Worm (Caenorhabditis elegans) whole organism, L1 larva: ENCODE data around the gene F10E7.11.
A peak's percentile ranks its signal among the peaks of the same experiment; 100 is the strongest.

Experiments
- C04F5.9 ChIP-seq: sonication (generic microtip); optimal IDR thresholded peaks from 2 replicates; lab custom pipeline; 2016; ENCODE audit warnings: missing genetic modification characterization, missing compliant biosample characterization
- C16A3.4 ChIP-seq: fragments of 150-350 bp; optimal IDR thresholded peaks from 2 replicates; lab custom pipeline; 2014; ENCODE audit warnings: missing biosample characterization, missing genetic modification characterization
- C34B4.2 ChIP-seq: sonication (generic microtip); optimal IDR thresholded peaks from 2 replicates; lab custom pipeline; 2017; ENCODE audit warnings: mild to moderate bottlenecking, missing genetic modification characterization, missing compliant biosample characterization
- F16B12.6 ChIP-seq: fragments of 150-350 bp; optimal IDR thresholded peaks from 2 replicates; lab custom pipeline; 2014; ENCODE audit warnings: missing biosample characterization, missing genetic modification characterization
- aly-2 ChIP-seq: fragments of 150-350 bp; optimal IDR thresholded peaks from 2 replicates; lab custom pipeline; 2014; ENCODE audit warnings: missing biosample characterization, missing genetic modification characterization
- blmp-1 ChIP-seq: fragments of 150-350 bp; optimal IDR thresholded peaks from 2 replicates; lab custom pipeline; 2014; ENCODE audit warnings: missing biosample characterization, missing genetic modification characterization
- ceh-63 ChIP-seq: fragments of 200-800 bp; sonication (Bioruptor generic); optimal IDR thresholded peaks from 2 replicates; lab custom pipeline; 2018; ENCODE audit warnings: mild to moderate bottlenecking, missing genetic modification characterization, missing compliant biosample characterization
- ceh-8 ChIP-seq: fragments of 200-800 bp; sonication (Bioruptor generic); optimal IDR thresholded peaks from 2 replicates; lab custom pipeline; 2018; ENCODE audit warnings: mild to moderate bottlenecking, missing genetic modification characterization, moderate library complexity, missing compliant biosample characterization
- ceh-82 ChIP-seq, 3 experiments: fragments of 150-350 bp in 1 of 3; sonication (generic microtip) in 2 of 3; optimal IDR thresholded peaks; 2 replicates each; lab custom pipeline; 2014 to 2017; ENCODE audit warnings: missing biosample characterization in 3 of 3, missing genetic modification characterization in 3 of 3
- ces-1 ChIP-seq: fragments of 150-350 bp; optimal IDR thresholded peaks from 2 replicates; lab custom pipeline; 2014; ENCODE audit warnings: missing biosample characterization, missing genetic modification reagents, missing genetic modification characterization
- dpl-1 ChIP-seq, 3 experiments: fragments of 150-350 bp in 2 of 3; sonication (generic microtip) in 1 of 3; optimal IDR thresholded peaks; 2 replicates each; lab custom pipeline; 2014 to 2017; ENCODE audit warnings: missing biosample characterization in 3 of 3, missing genetic modification characterization in 3 of 3, missing genetic modification reagents in 3 of 3
- dsc-1 ChIP-seq: sonication (generic microtip); optimal IDR thresholded peaks from 2 replicates; lab custom pipeline; 2016; ENCODE audit warnings: mild to moderate bottlenecking, missing genetic modification characterization, missing compliant biosample characterization
- efl-1 ChIP-seq, 4 experiments: fragments of 150-350 bp; optimal IDR thresholded peaks in 3 of 4; peaks in 1 of 4; 1 replicate in 1 of 4; 2 replicates in 3 of 4; lab custom pipeline; 2014; ENCODE audit warnings: missing biosample characterization in 2 of 4, missing genetic modification characterization in 2 of 4, missing genetic modification reagents in 2 of 4
- efl-3 ChIP-seq: fragments of 200-800 bp; sonication (Bioruptor generic); optimal IDR thresholded peaks from 2 replicates; lab custom pipeline; 2018; ENCODE audit warnings: mild to moderate bottlenecking, missing genetic modification characterization, missing compliant biosample characterization
- egl-27 ChIP-seq, 2 experiments: fragments of 150-350 bp in 1 of 2; sonication (generic microtip); optimal IDR thresholded peaks; 3 replicates each; lab custom pipeline; 2017 to 2018; ENCODE audit warnings: missing biosample characterization in 2 of 2, missing genetic modification characterization in 2 of 2, missing genetic modification reagents in 2 of 2
- elt-3 ChIP-seq, 6 experiments: fragments of 150-350 bp in 1 of 6; sonication (generic microtip); optimal IDR thresholded peaks; 2 replicates each; lab custom pipeline; 2017 to 2018; ENCODE audit warnings: missing biosample characterization in 6 of 6, missing genetic modification characterization in 6 of 6, inconsistent platforms in 1 of 6
- fkh-8 ChIP-seq: sonication (generic microtip); optimal IDR thresholded peaks from 2 replicates; lab custom pipeline; 2016; ENCODE audit warnings: mild to moderate bottlenecking, missing genetic modification characterization, missing compliant biosample characterization
- fos-1 ChIP-seq: fragments of 150-350 bp; optimal IDR thresholded peaks from 2 replicates; lab custom pipeline; 2014; ENCODE audit warnings: missing biosample characterization, missing genetic modification characterization
- grh-1 ChIP-seq: fragments of 200-800 bp; sonication (Bioruptor generic); IDR thresholded peaks from 2 replicates; pipeline ENCODE4 v1.3.6; 2022; ENCODE audit warnings: missing genetic modification reagents, missing genetic modification characterization, missing compliant biosample characterization
- hlh-17 ChIP-seq: fragments of 200-800 bp; sonication (Bioruptor generic); optimal IDR thresholded peaks from 2 replicates; lab custom pipeline; 2018; ENCODE audit warnings: missing genetic modification characterization, mild to moderate bottlenecking, missing compliant biosample characterization, moderate library complexity, borderline replicate concordance
- hpl-2 ChIP-seq: fragments of 150-350 bp; optimal IDR thresholded peaks from 2 replicates; lab custom pipeline; 2014; ENCODE audit warnings: missing biosample characterization, missing genetic modification reagents, missing genetic modification characterization
- isw-1 ChIP-seq: fragments of 200-800 bp; sonication (Bioruptor generic); IDR thresholded peaks from 2 replicates; pipeline ENCODE4 v1.3.6; 2022; ENCODE audit warnings: missing genetic modification characterization, missing compliant biosample characterization
- jun-1 ChIP-seq: fragments of 150-350 bp; optimal IDR thresholded peaks from 2 replicates; lab custom pipeline; 2014; ENCODE audit warnings: missing biosample characterization, missing genetic modification reagents, missing genetic modification characterization
- lin-14 ChIP-seq: fragments of 200-800 bp; sonication (Bioruptor generic); optimal IDR thresholded peaks from 2 replicates; lab custom pipeline; 2018; ENCODE audit warnings: mild to moderate bottlenecking, missing genetic modification characterization, moderate library complexity, missing compliant biosample characterization
- lin-15B ChIP-seq: fragments of 150-350 bp; sonication (generic microtip); optimal IDR thresholded peaks from 3 replicates; lab custom pipeline; 2014; ENCODE audit warnings: missing biosample characterization, missing genetic modification characterization
- lin-35 ChIP-seq, 2 experiments: fragments of 150-350 bp; optimal IDR thresholded peaks; 2 replicates each; lab custom pipeline; 2014; ENCODE audit warnings: missing biosample characterization in 2 of 2, missing genetic modification characterization in 2 of 2, missing genetic modification reagents in 2 of 2
- lsy-2 ChIP-seq, 2 experiments: fragments of 150-350 bp; optimal IDR thresholded peaks; 2 replicates each; lab custom pipeline; 2014; ENCODE audit warnings: missing biosample characterization in 2 of 2, missing genetic modification characterization in 2 of 2
- mab-9 ChIP-seq: fragments of 200-800 bp; sonication (Bioruptor generic); IDR thresholded peaks from 2 replicates; pipeline ENCODE4 v1.3.6; 2022; ENCODE audit warnings: missing genetic modification reagents, missing genetic modification characterization, missing compliant biosample characterization
- mdl-1 ChIP-seq, 2 experiments: fragments of 150-350 bp; optimal IDR thresholded peaks; 2 replicates each; lab custom pipeline; 2014 to 2017; ENCODE audit warnings: missing biosample characterization in 2 of 2, missing genetic modification characterization in 2 of 2, inconsistent platforms in 1 of 2
- mep-1 ChIP-seq: fragments of 150-350 bp; optimal IDR thresholded peaks from 2 replicates; lab custom pipeline; 2014; ENCODE audit warnings: missing biosample characterization, missing genetic modification characterization
- nhr-11 ChIP-seq: fragments of 150-350 bp; optimal IDR thresholded peaks from 2 replicates; lab custom pipeline; 2014; ENCODE audit warnings: missing biosample characterization, missing genetic modification characterization
- nhr-12 ChIP-seq: sonication (generic microtip); optimal IDR thresholded peaks from 2 replicates; lab custom pipeline; 2017; ENCODE audit warnings: missing biosample characterization, missing genetic modification characterization
- nhr-19 ChIP-seq: fragments of 200-800 bp; sonication (Bioruptor generic); conservative IDR thresholded peaks from 2 replicates; pipeline ENCODE4 v1.3.6; 2022; ENCODE audit warnings: missing genetic modification characterization, missing compliant biosample characterization
- nhr-20 ChIP-seq: sonication (generic microtip); optimal IDR thresholded peaks from 2 replicates; lab custom pipeline; 2016; ENCODE audit warnings: mild to moderate bottlenecking, missing genetic modification characterization, missing compliant biosample characterization
- nhr-47 ChIP-seq: sonication (generic microtip); optimal IDR thresholded peaks from 2 replicates; lab custom pipeline; 2016; ENCODE audit warnings: mild to moderate bottlenecking, missing genetic modification characterization, moderate library complexity, missing compliant biosample characterization
- nhr-71 ChIP-seq: sonication (generic microtip); optimal IDR thresholded peaks from 2 replicates; lab custom pipeline; 2016; ENCODE audit warnings: mild to moderate bottlenecking, missing genetic modification characterization, moderate library complexity, missing compliant biosample characterization
- nhr-77 ChIP-seq: fragments of 150-350 bp; optimal IDR thresholded peaks from 2 replicates; lab custom pipeline; 2014; ENCODE audit warnings: missing biosample characterization, missing genetic modification characterization
- nhr-84 ChIP-seq: sonication (generic microtip); optimal IDR thresholded peaks from 2 replicates; lab custom pipeline; 2017; ENCODE audit warnings: missing biosample characterization, missing genetic modification characterization
- nhr-85 ChIP-seq: sonication (generic microtip); peaks from one replicate; lab custom pipeline; 2016; ENCODE audit warnings: missing genetic modification characterization, inconsistent platforms, missing compliant biosample characterization
- nhr-90 ChIP-seq: sonication (generic microtip); optimal IDR thresholded peaks from 2 replicates; lab custom pipeline; 2016; ENCODE audit warnings: mild to moderate bottlenecking, missing genetic modification characterization, missing compliant biosample characterization; ENCODE audit not compliant: poor library complexity
- pax-3 ChIP-seq: fragments of 200-800 bp; sonication (Bioruptor generic); optimal IDR thresholded peaks from 2 replicates; lab custom pipeline; 2018; ENCODE audit warnings: mild to moderate bottlenecking, missing genetic modification characterization, moderate library complexity, missing compliant biosample characterization
- pqm-1 ChIP-seq: sonication (generic microtip); optimal IDR thresholded peaks from 3 replicates; lab custom pipeline; 2017; ENCODE audit warnings: missing biosample characterization, missing genetic modification characterization
- rnt-1 ChIP-seq: sonication (generic microtip); optimal IDR thresholded peaks from 2 replicates; lab custom pipeline; 2016; ENCODE audit warnings: mild to moderate bottlenecking, missing genetic modification characterization, moderate library complexity, missing compliant biosample characterization
- snpc-4 ChIP-seq: fragments of 150-350 bp; optimal IDR thresholded peaks from 2 replicates; lab custom pipeline; 2014; ENCODE audit warnings: missing biosample characterization, missing genetic modification characterization
- snu-23 ChIP-seq: sonication (generic microtip); optimal IDR thresholded peaks from 2 replicates; lab custom pipeline; 2016; ENCODE audit warnings: missing genetic modification characterization, missing compliant biosample characterization
- swsn-7 ChIP-seq: sonication (generic microtip); optimal IDR thresholded peaks from 2 replicates; lab custom pipeline; 2016; ENCODE audit warnings: missing genetic modification characterization, missing compliant biosample characterization
- tbx-2 ChIP-seq: sonication (generic microtip); optimal IDR thresholded peaks from 2 replicates; lab custom pipeline; 2016; ENCODE audit warnings: missing genetic modification characterization, missing compliant biosample characterization
- unc-130 ChIP-seq: fragments of 150-350 bp; optimal IDR thresholded peaks from 2 replicates; lab custom pipeline; 2017; ENCODE audit warnings: missing biosample characterization, missing genetic modification characterization, inconsistent platforms
- unc-30 ChIP-seq: sonication (generic microtip); optimal IDR thresholded peaks from 2 replicates; lab custom pipeline; 2017; ENCODE audit warnings: missing biosample characterization, missing genetic modification characterization
- unc-86 ChIP-seq: sonication (generic microtip); optimal IDR thresholded peaks from 2 replicates; lab custom pipeline; 2016; ENCODE audit warnings: missing genetic modification characterization, missing compliant biosample characterization
- xbp-1 ChIP-seq: sonication (generic microtip); optimal IDR thresholded peaks from 2 replicates; lab custom pipeline; 2016; ENCODE audit warnings: missing genetic modification characterization, missing compliant biosample characterization
- zag-1 ChIP-seq: fragments of 150-350 bp; optimal IDR thresholded peaks from 2 replicates; lab custom pipeline; 2014; ENCODE audit warnings: missing biosample characterization, missing genetic modification characterization
- zip-4 ChIP-seq: fragments of 200-800 bp; sonication (Bioruptor generic); optimal IDR thresholded peaks from 2 replicates; lab custom pipeline; 2018; ENCODE audit warnings: mild to moderate bottlenecking, missing genetic modification characterization, moderate library complexity, missing compliant biosample characterization

F10E7.11 gene

ce11 chrII:7111657-7112049, 11.0 kb downstream of the F10E7.11 start, which contains the start of gene F10E7.5:
TSS of gene F10E7.5 (plus strand) at chrII:7111978.
- TF ChIP-seq zip-4 (no peak), nhr-47 (tag; lab: Kevin White, UChicago) (peak; percentile 55), C16A3.4 (peak; percentile 66), fkh-8 (tag; lab: Kevin White, UChicago) (no peak), nhr-12 (tag; lab: Kevin White, UChicago) (no peak), hpl-2 (GFP tag; lab: Kevin White, UChicago) (no peak), egl-27 (tag; optimal IDR thresholded peaks at IDR 0.05; lab: Kevin White, UChicago) (no peak), swsn-7 (peak; percentile 34), nhr-11 (tag; lab: Kevin White, UChicago) (no peak), jun-1 (peak; percentile 30), C04F5.9 (tag; lab: Kevin White, UChicago) (no peak), mab-9 (GFP tag; lab: Robert Waterston, UW) (no peak), pax-3 (tag; lab: Kevin White, UChicago) (no peak), efl-3 (GFP tag; lab: Kevin White, UChicago) (no peak), ceh-8 (GFP tag; lab: Kevin White, UChicago) (no peak), lin-14 (no peak), nhr-90 (peak; percentile 33), nhr-77 (no peak), snu-23 (GFP tag; lab: Kevin White, UChicago) (peak; percentile 69), nhr-19 (GFP tag; lab: Robert Waterston, UW) (no peak), ces-1 (no peak), nhr-84 (no peak), hlh-17 (no peak), ceh-82 (tag; optimal IDR thresholded peaks at IDR 0.05; lab: Kevin White, UChicago) (peak; percentile 44 to 58 (median 44)), efl-1 (optimal IDR thresholded peaks at IDR 0.05; lab: Kevin White, UChicago) (peak; percentile 59 to 69), efl-1 (GFP tag; optimal IDR thresholded peaks at IDR 0.05 in 1 of 2; lab: Kevin White, UChicago) (peak; percentile 66 to 95), dsc-1 (tag; lab: Kevin White, UChicago) (peak; percentile 19), fos-1 (tag; lab: Kevin White, UChicago) (peak; percentile 23), xbp-1 (tag; lab: Kevin White, UChicago) (peak; percentile 44), zag-1 (tag; lab: Kevin White, UChicago) (no peak), unc-30 (tag; lab: Kevin White, UChicago) (no peak), lsy-2 (tag; optimal IDR thresholded peaks at IDR 0.05; lab: Kevin White, UChicago) (peak; percentile 97 to 99), nhr-85 (peak; percentile 48), nhr-20 (tag; lab: Kevin White, UChicago) (peak; percentile 15), ceh-63 (GFP tag; lab: Kevin White, UChicago) (no peak), mdl-1 (tag; optimal IDR thresholded peaks at IDR 0.05; lab: Kevin White, UChicago) (peak in 1 of 2 experiments; percentile 36), mep-1 (tag; lab: Kevin White, UChicago) (peak; percentile 83), nhr-71 (tag; lab: Kevin White, UChicago) (peak; percentile 53), lin-15B (tag; lab: Kevin White, UChicago) (peak; percentile 0), pqm-1 (tag; lab: Kevin White, UChicago) (no peak), elt-3 (tag; optimal IDR thresholded peaks at IDR 0.05; lab: Kevin White, UChicago) (no peak), unc-86 (tag; lab: Kevin White, UChicago) (peak; percentile 14), C34B4.2 (tag; lab: Kevin White, UChicago) (no peak), isw-1 (GFP tag; lab: Robert Waterston, UW) (peak; percentile 35; the same call in 1 of the 2 replicates), dpl-1 (GFP tag; optimal IDR thresholded peaks at IDR 0.05; lab: Kevin White, UChicago) (peak; percentile 21 to 69 (median 68)), F16B12.6 (tag; lab: Kevin White, UChicago) (peak; percentile 94), snpc-4 (tag; lab: Kevin White, UChicago) (peak; percentile 23), rnt-1 (tag; lab: Kevin White, UChicago) (peak; percentile 53), blmp-1 (tag; lab: Kevin White, UChicago) (peak; percentile 61), aly-2 (tag; lab: Kevin White, UChicago) (peak; percentile 40), lin-35 (GFP tag; optimal IDR thresholded peaks at IDR 0.05; lab: Kevin White, UChicago) (peak; percentile 51 to 68), unc-130 (peak; percentile 40), tbx-2 (no peak), grh-1 (GFP tag; lab: Robert Waterston, UW) (no peak)
